Fruit fly (Drosophila melanogaster) whole organism, embryonic: ENCODE measurements around the gene CG12194.
A peak's percentile ranks its signal among the peaks of the same experiment; 100 is the strongest.

Source experiments
- Ada2b ChIP-seq: fragments of 200-800 bp; sonication (Bioruptor generic); IDR thresholded peaks from 2 replicates; pipeline ENCODE4 v1.3.6; 2022; ENCODE audit warnings: missing biosample characterization, missing genetic modification characterization
- CG10565 ChIP-seq: fragments of 200-800 bp; sonication (Bioruptor generic); optimal IDR thresholded peaks from 3 replicates; lab custom pipeline; 2016; ENCODE audit warnings: missing biosample characterization, mild to moderate bottlenecking, missing genetic modification characterization
- CG12391 ChIP-seq: fragments of 200-800 bp; sonication (Bioruptor generic); optimal IDR thresholded peaks from 3 replicates; lab custom pipeline; 2018; ENCODE audit warnings: missing biosample characterization, mild to moderate bottlenecking, missing genetic modification characterization, moderate library complexity
- CG13296 ChIP-seq: fragments of 200-800 bp; sonication (Bioruptor generic); optimal IDR thresholded peaks from 3 replicates; lab custom pipeline; 2018; ENCODE audit warnings: missing biosample characterization, mild to moderate bottlenecking, missing genetic modification characterization
- CG13424 ChIP-seq: fragments of 200-800 bp; sonication (Bioruptor generic); optimal IDR thresholded peaks from 2 replicates; lab custom pipeline; 2019; ENCODE audit warnings: missing biosample characterization, mild to moderate bottlenecking, missing genetic modification characterization, moderate library complexity
- CG13894 ChIP-seq: fragments of 200-800 bp; sonication (Bioruptor generic); optimal IDR thresholded peaks from 3 replicates; lab custom pipeline; 2018; ENCODE audit warnings: missing biosample characterization, mild to moderate bottlenecking, missing genetic modification characterization, moderate library complexity
- CG14014 ChIP-seq: fragments of 200-800 bp; sonication (Bioruptor generic); IDR thresholded peaks from 2 replicates; pipeline ENCODE4 v1.3.6; 2022; ENCODE audit warnings: missing biosample characterization, missing genetic modification characterization
- CG14441 ChIP-seq: fragments of 200-800 bp; sonication (Bioruptor generic); IDR thresholded peaks from 2 replicates; pipeline ENCODE4 v1.3.6; 2022; ENCODE audit warnings: missing biosample characterization, missing genetic modification characterization
- CG14667 ChIP-seq: fragments of 200-800 bp; sonication (Bioruptor generic); IDR thresholded peaks from 2 replicates; pipeline ENCODE4 v1.3.6; 2022; ENCODE audit warnings: missing biosample characterization, missing genetic modification characterization
- CG16815 ChIP-seq: fragments of 200-800 bp; sonication (Bioruptor generic); optimal IDR thresholded peaks from 3 replicates; lab custom pipeline; 2017; ENCODE audit warnings: missing biosample characterization, mild to moderate bottlenecking, missing genetic modification characterization
- CG17829 ChIP-seq: fragments of 200-800 bp; optimal IDR thresholded peaks from 2 replicates; lab custom pipeline; 2019; ENCODE audit warnings: missing biosample characterization, mild to moderate bottlenecking, missing genetic modification characterization, moderate library complexity
- CG17912 ChIP-seq: fragments of 200-800 bp; sonication (Bioruptor generic); optimal IDR thresholded peaks from 2 replicates; lab custom pipeline; 2018; ENCODE audit warnings: missing biosample characterization, mild to moderate bottlenecking, missing genetic modification characterization
- CG18011 ChIP-seq: fragments of 200-800 bp; sonication (Bioruptor generic); optimal IDR thresholded peaks from 2 replicates; lab custom pipeline; 2017; ENCODE audit warnings: missing biosample characterization, missing genetic modification characterization, mild to moderate bottlenecking, moderate library complexity, missing genotype
- CG32772 ChIP-seq: fragments of 200-800 bp; sonication (Bioruptor generic); IDR thresholded peaks from 2 replicates; pipeline ENCODE4 v1.3.6; 2022; ENCODE audit warnings: missing biosample characterization, missing genetic modification characterization
- CG33557 ChIP-seq: fragments of 200-800 bp; sonication (Bioruptor generic); optimal IDR thresholded peaks from 2 replicates; lab custom pipeline; 2019; ENCODE audit warnings: missing biosample characterization, mild to moderate bottlenecking, missing genetic modification characterization, moderate library complexity
- CG42726 ChIP-seq: fragments of 200-800 bp; sonication (Bioruptor generic); IDR thresholded peaks from 2 replicates; pipeline ENCODE4 v1.3.6; 2022; ENCODE audit warnings: missing biosample characterization, missing genetic modification characterization; ENCODE audit not compliant: partially characterized antibody
- CG6272 ChIP-seq: fragments of 200-800 bp; sonication (Bioruptor generic); IDR thresholded peaks from 2 replicates; pipeline ENCODE4 v1.3.6; 2022; ENCODE audit warnings: missing biosample characterization, missing genetic modification characterization
- CG6813 ChIP-seq: fragments of 200-800 bp; sonication (Bioruptor generic); optimal IDR thresholded peaks from 2 replicates; lab custom pipeline; 2017; ENCODE audit warnings: missing biosample characterization, missing genetic modification characterization, mild to moderate bottlenecking, moderate library complexity, missing genetic modification reagents
- CG7987 ChIP-seq: fragments of 200-800 bp; sonication (Bioruptor generic); optimal IDR thresholded peaks from 2 replicates; lab custom pipeline; 2018; ENCODE audit warnings: missing biosample characterization, mild to moderate bottlenecking, missing genetic modification characterization, moderate library complexity
- CG9437 ChIP-seq: fragments of 200-800 bp; sonication (Bioruptor generic); optimal IDR thresholded peaks from 2 replicates; lab custom pipeline; 2018; ENCODE audit warnings: missing biosample characterization, mild to moderate bottlenecking, missing genetic modification characterization
- Ets65A ChIP-seq: fragments of 200-800 bp; sonication (Bioruptor generic); peaks from one replicate; lab custom pipeline; 2016; ENCODE audit warnings: missing biosample characterization, missing genetic modification characterization
- Fer2 ChIP-seq: fragments of 200-800 bp; sonication (Bioruptor generic); optimal IDR thresholded peaks from 2 replicates; lab custom pipeline; 2018; ENCODE audit warnings: missing biosample characterization, mild to moderate bottlenecking, missing genetic modification characterization, moderate library complexity
- GATAe ChIP-seq: fragments of 200-800 bp; sonication (Bioruptor generic); conservative IDR thresholded peaks from 2 replicates; pipeline ENCODE4 v1.3.6; 2022; ENCODE audit warnings: missing biosample characterization, missing genetic modification characterization
- Hand ChIP-seq: fragments of 200-800 bp; sonication (Bioruptor generic); optimal IDR thresholded peaks from 2 replicates; lab custom pipeline; 2017; ENCODE audit warnings: mild to moderate bottlenecking, missing biosample characterization, missing genetic modification reagents, missing genetic modification characterization
- Hr51 ChIP-seq, 2 experiments: fragments of 200-800 bp; sonication (Bioruptor generic); optimal IDR thresholded peaks; 2 replicates in 1 of 2; 3 replicates in 1 of 2; lab custom pipeline; 2016 to 2018; ENCODE audit warnings: missing biosample characterization in 2 of 2, missing genetic modification characterization in 2 of 2, mild to moderate bottlenecking in 1 of 2, moderate library complexity in 1 of 2
- Mrtf ChIP-seq: fragments of 200-800 bp; sonication (Bioruptor generic); IDR thresholded peaks from 3 replicates; pipeline ENCODE4 v1.3.6; 2022; ENCODE audit warnings: missing biosample characterization, missing genetic modification characterization
- Oli ChIP-seq: fragments of 200-800 bp; sonication (Bioruptor generic); optimal IDR thresholded peaks from 2 replicates; lab custom pipeline; 2018; ENCODE audit warnings: missing biosample characterization, mild to moderate bottlenecking, missing genetic modification characterization, moderate library complexity
- Poxn ChIP-seq: fragments of 200-800 bp; sonication (Bioruptor generic); IDR thresholded peaks from 2 replicates; pipeline ENCODE4 v1.3.6; 2022; ENCODE audit warnings: missing biosample characterization, missing genetic modification characterization
- Sox100B ChIP-seq: fragments of 200-800 bp; sonication (Bioruptor generic); optimal IDR thresholded peaks from 3 replicates; lab custom pipeline; 2018; ENCODE audit warnings: missing biosample characterization, mild to moderate bottlenecking, missing genetic modification characterization
- Ssrp ChIP-seq: fragments of 200-800 bp; sonication (Bioruptor generic); optimal IDR thresholded peaks from 2 replicates; lab custom pipeline; 2018; ENCODE audit warnings: missing biosample characterization, mild to moderate bottlenecking, missing genetic modification characterization, moderate library complexity
- Taf1 ChIP-seq: fragments of 200-800 bp; sonication (Bioruptor generic); IDR thresholded peaks from 2 replicates; pipeline ENCODE4 v1.3.6; 2022; ENCODE audit warnings: missing biosample characterization, missing genetic modification characterization
- Trl ChIP-seq, 3 experiments: fragments of >200 bp in 2 of 3; fragments of 200-800 bp in 1 of 3; sonication (Bioruptor generic) in 1 of 3; optimal IDR thresholded peaks; 2 replicates in 1 of 3; 3 replicates in 2 of 3; lab custom pipeline; 2016 to 2017; ENCODE audit warnings: missing biosample characterization in 1 of 3, missing genetic modification characterization in 1 of 3
- ato ChIP-seq: fragments of 200-800 bp; sonication (Bioruptor generic); IDR thresholded peaks from 2 replicates; pipeline ENCODE4 v1.3.6; 2022; ENCODE audit warnings: missing biosample characterization, missing genetic modification characterization; ENCODE audit not compliant: partially characterized antibody
- bsh ChIP-seq, 2 experiments: fragments of 200-800 bp; sonication (Bioruptor generic); optimal IDR thresholded peaks; 2 replicates each; lab custom pipeline; 2017 to 2018; ENCODE audit warnings: mild to moderate bottlenecking in 2 of 2, missing biosample characterization in 2 of 2, missing genetic modification characterization in 2 of 2, moderate library complexity in 1 of 2
- croc ChIP-seq: fragments of 200-800 bp; sonication (Bioruptor generic); conservative IDR thresholded peaks from 3 replicates; pipeline ENCODE4 v1.3.6; 2022; ENCODE audit warnings: missing biosample characterization, missing genetic modification characterization
- fd96Cb ChIP-seq: fragments of 200-800 bp; sonication (Bioruptor generic); optimal IDR thresholded peaks from 2 replicates; lab custom pipeline; 2018; ENCODE audit warnings: missing biosample characterization, mild to moderate bottlenecking, missing genetic modification characterization, moderate library complexity
- h ChIP-seq: fragments of >200 bp; optimal IDR thresholded peaks from 2 replicates; lab custom pipeline; 2017
- ind ChIP-seq: fragments of 200-800 bp; sonication (Bioruptor generic); optimal IDR thresholded peaks from 3 replicates; lab custom pipeline; 2016; ENCODE audit warnings: missing biosample characterization, missing genetic modification characterization
- kah ChIP-seq: fragments of 200-800 bp; sonication (Bioruptor generic); optimal IDR thresholded peaks from 2 replicates; lab custom pipeline; 2018; ENCODE audit warnings: missing biosample characterization, mild to moderate bottlenecking, missing genetic modification characterization
- kay ChIP-seq: fragments of 200-800 bp; sonication (Bioruptor generic); optimal IDR thresholded peaks from 2 replicates; lab custom pipeline; 2016; ENCODE audit warnings: missing biosample characterization, missing genetic modification characterization
- kni ChIP-seq: fragments of 200-800 bp; sonication (Bioruptor generic); optimal IDR thresholded peaks from 3 replicates; lab custom pipeline; 2017; ENCODE audit warnings: mild to moderate bottlenecking, missing biosample characterization, missing genetic modification reagents, missing genetic modification characterization
- lab ChIP-seq: fragments of 200-800 bp; sonication (Bioruptor generic); optimal IDR thresholded peaks from 3 replicates; lab custom pipeline; 2017; ENCODE audit warnings: missing biosample characterization, missing genetic modification characterization, mild to moderate bottlenecking, moderate library complexity, missing genetic modification reagents
- lilli ChIP-seq: fragments of 200-800 bp; sonication (Bioruptor generic); optimal IDR thresholded peaks from 3 replicates; lab custom pipeline; 2016; ENCODE audit warnings: missing biosample characterization, missing genetic modification characterization
- ranshi ChIP-seq: fragments of 200-800 bp; sonication (Bioruptor generic); IDR thresholded peaks from 2 replicates; pipeline ENCODE4 v1.3.6; 2022; ENCODE audit warnings: missing biosample characterization, missing genetic modification characterization
- repo ChIP-seq: fragments of 200-800 bp; sonication (Bioruptor generic); optimal IDR thresholded peaks from 2 replicates; lab custom pipeline; 2016; ENCODE audit warnings: missing biosample characterization, missing genetic modification characterization
- slou ChIP-seq: fragments of 200-800 bp; sonication (Bioruptor generic); optimal IDR thresholded peaks from 3 replicates; lab custom pipeline; 2016; ENCODE audit warnings: missing biosample characterization, missing genetic modification characterization
- tgo ChIP-seq: fragments of 200-800 bp; sonication (Bioruptor generic); IDR thresholded peaks from 3 replicates; pipeline ENCODE4 v1.3.6; 2022; ENCODE audit warnings: missing biosample characterization, missing genetic modification characterization
- tin ChIP-seq: fragments of 200-800 bp; sonication (Bioruptor generic); optimal IDR thresholded peaks from 3 replicates; lab custom pipeline; 2016; ENCODE audit warnings: missing biosample characterization, missing genetic modification characterization
- vnd ChIP-seq: fragments of 200-800 bp; sonication (Bioruptor generic); IDR thresholded peaks from 3 replicates; pipeline ENCODE4 v1.3.6; 2022; ENCODE audit warnings: missing biosample characterization, missing genetic modification characterization; ENCODE audit not compliant: partially characterized antibody
- yki ChIP-seq: fragments of >200 bp; optimal IDR thresholded peaks from 3 replicates; lab custom pipeline; 2018

Gene CG12194

dm6 chr2L:4861503-4861902, 23.4 kb downstream of the CG12194 start (continued):
- TF ChIP-seq CG17829 (no peak), CG16815 (no peak), CG33557 (GFP tag; lab: Kevin White, UChicago) (no peak), slou (GFP tag; lab: Kevin White, UChicago) (no peak), Trl (optimal IDR thresholded peaks at IDR 0.05; lab: Kevin White, UChicago) (no peak), Trl (GFP tag; optimal IDR thresholded peaks at IDR 0.05; lab: Kevin White, UChicago) (no peak), lab (GFP tag; lab: Kevin White, UChicago) (peak; percentile 76), tgo (peak; percentile 23; the same call in 1 of the 3 replicates), ato (GFP tag; lab: Robert Waterston, UW) (no peak), CG14441 (GFP tag; lab: Robert Waterston, UW) (peak; percentile 79), bsh (GFP tag; optimal IDR thresholded peaks at IDR 0.05; lab: Kevin White, UChicago) (peak in 1 of 2 experiments; percentile 12), Hand (GFP tag; lab: Kevin White, UChicago) (no peak), CG13894 (tag; lab: Kevin White, UChicago) (peak; percentile 37), Oli (peak; percentile 6), kah (no peak), CG14667 (GFP tag; lab: Robert Waterston, UW) (peak; percentile 54), Ssrp (tag; lab: Kevin White, UChicago) (no peak), vnd (GFP tag; lab: Robert Waterston, UW) (no peak), Poxn (GFP tag; lab: Robert Waterston, UW) (no peak), CG42726 (GFP tag; lab: Robert Waterston, UW) (no peak), CG9437 (no peak), ind (GFP tag; lab: Kevin White, UChicago) (peak; percentile 54), CG7987 (GFP tag; lab: Kevin White, UChicago) (no peak), croc (no peak), Hr51 (GFP tag; optimal IDR thresholded peaks at IDR 0.05; lab: Kevin White, UChicago) (peak in 1 of 2 experiments; percentile 10), CG6813 (peak; percentile 8), Fer2 (tag; lab: Kevin White, UChicago) (peak; percentile 18), CG12391 (tag; lab: Kevin White, UChicago) (peak; percentile 2), yki (no peak), Ets65A (GFP tag; lab: Kevin White, UChicago) (peak; percentile 51), CG14014 (peak; percentile 59; the same call in 1 of the 2 replicates), CG10565 (no peak), Taf1 (GFP tag; lab: Robert Waterston, UW) (0 out of 2 replicates have a peak, but pooled peaks have one; percentile 15), GATAe (GFP tag; lab: Robert Waterston, UW) (no peak), h (no peak), kay (GFP tag; lab: Kevin White, UChicago) (no peak), ranshi (peak; percentile 17; the same call in 1 of the 2 replicates), CG13424 (tag; lab: Kevin White, UChicago) (peak; percentile 19), Ada2b (GFP tag; lab: Robert Waterston, UW) (peak; percentile 39; the same call in 1 of the 2 replicates), CG6272 (GFP tag; lab: Robert Waterston, UW) (peak; percentile 50; the same call in 1 of the 2 replicates), CG18011 (GFP tag; lab: Kevin White, UChicago) (no peak), fd96Cb (tag; lab: Kevin White, UChicago) (peak; percentile 38), Mrtf (GFP tag; lab: Robert Waterston, UW) (0 out of 3 replicates have a peak, but pooled peaks have one; percentile 56), lilli (GFP tag; lab: Kevin White, UChicago) (peak; percentile 48), CG17912 (GFP tag; lab: Kevin White, UChicago) (no peak), CG32772 (0 out of 2 replicates have a peak, but pooled peaks have one; percentile 25), tin (GFP tag; lab: Kevin White, UChicago) (no peak), kni (GFP tag; lab: Kevin White, UChicago) (no peak), repo (no peak), Sox100B (GFP tag; lab: Kevin White, UChicago) (no peak), CG13296 (GFP tag; lab: Kevin White, UChicago) (peak; percentile 39)
